Worm (Caenorhabditis elegans) whole organism, dauer: ENCODE data around the gene F32D8.4.

Experiments
- unc-62 ChIP-seq: sonication (generic microtip); optimal IDR thresholded peaks from 2 replicates; lab custom pipeline; 2017; ENCODE audit warnings: missing biosample characterization, missing genetic modification reagents, missing genetic modification characterization

Gene F32D8.4

DNA sequence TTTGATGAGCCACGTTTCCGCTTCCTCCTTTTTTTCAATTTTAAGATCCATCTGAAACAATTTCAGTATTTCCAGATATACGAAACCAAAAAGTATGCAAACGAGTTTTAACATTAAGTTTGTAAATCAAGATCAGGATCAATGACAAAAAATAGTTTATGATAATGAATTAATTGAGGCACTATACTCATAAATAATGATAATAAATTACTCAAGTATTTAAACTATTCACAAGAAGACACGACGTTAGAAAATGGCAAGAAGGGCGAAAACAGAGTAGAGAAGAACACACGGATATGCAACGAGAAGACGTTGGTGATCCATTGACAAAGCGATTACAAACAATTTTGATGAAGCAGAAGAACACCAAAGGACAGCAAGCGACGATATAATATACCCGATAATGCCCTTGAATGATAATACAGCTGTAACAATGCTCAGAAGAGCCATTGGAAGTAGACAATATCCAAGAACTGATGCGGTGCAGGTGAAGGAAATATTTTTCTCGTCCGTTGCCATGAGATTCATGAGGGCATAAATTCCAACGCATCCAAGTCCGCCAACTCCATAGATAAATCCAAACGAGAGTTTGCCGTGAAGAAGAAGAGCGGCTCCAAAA, at the start of gene F32D8.4:
TSS of gene F32D8.4 (minus strand) at position 51 of the 619 bp plus-strand sequence.
- TF ChIP-seq unc-62: no peak

DNA sequence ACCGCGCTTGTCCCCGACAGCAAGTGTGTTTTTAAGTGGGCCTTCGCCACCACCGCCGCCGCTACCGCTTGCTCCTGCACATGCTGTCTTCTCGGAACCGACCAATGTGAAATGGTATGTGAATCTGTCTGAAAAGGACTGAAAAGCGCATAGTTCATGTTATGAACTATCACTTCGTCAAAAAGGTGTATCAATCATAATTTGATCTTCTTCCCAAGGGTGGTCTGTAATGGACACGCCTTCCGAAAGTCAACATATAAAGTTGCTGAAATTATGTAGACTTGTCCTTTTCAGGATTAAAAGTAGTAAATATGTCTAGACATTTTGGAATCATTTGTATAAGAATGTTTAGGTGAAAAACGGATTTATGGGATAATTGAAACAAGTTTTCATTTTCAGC, 48.8 kb upstream of the F32D8.4 start, which contains the start of gene zip-9:
TSS of gene zip-9 (plus strand) at position 301 of the 400 bp plus-strand sequence.
- no peak for TF ChIP-seq unc-62

DNA sequence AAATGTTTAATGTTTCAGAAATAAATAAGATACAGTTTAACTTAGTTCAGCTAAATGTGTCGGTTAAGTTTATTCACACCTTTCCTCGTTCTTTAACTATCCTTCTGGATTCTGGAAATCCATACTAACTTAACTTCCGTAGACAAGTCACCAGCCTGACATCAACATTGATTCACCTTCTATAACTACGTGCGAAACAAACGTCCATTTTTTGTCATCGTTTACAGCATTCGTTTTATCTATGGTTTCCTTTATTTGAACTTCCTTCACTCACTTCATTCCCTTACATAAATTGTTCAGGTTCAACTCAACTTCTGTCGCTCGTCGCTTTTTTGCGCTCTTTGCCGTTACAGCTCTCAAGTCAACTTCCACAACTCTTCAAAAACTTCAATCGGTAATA, 47.8 kb upstream of the F32D8.4 start, which contains the start of gene F17C11.26:
TSS of gene F17C11.26 (plus strand) at position 301 of the 400 bp plus-strand sequence.
- TF ChIP-seq unc-62: no peak

DNA sequence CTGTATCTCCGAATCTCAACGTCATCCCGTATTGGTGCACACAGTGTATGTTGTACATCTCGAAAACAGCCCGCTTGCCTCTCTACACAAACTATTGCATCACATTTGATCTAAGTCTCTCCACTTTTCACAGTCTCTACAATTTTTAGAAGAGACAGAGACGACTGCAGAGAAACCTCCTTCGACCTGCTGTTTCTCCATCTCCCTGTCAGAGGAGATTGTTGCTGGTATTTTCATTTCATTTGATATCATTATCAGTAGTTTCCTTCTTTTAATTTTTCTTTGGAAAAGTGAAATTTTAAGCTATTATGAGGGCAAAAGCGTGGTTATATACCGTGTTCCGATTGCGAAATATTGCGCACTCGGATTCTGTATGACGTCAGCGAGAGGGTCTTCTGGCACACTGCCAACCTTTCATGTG, 47.2 kb upstream of the F32D8.4 start:
- no peak for TF ChIP-seq unc-62

DNA sequence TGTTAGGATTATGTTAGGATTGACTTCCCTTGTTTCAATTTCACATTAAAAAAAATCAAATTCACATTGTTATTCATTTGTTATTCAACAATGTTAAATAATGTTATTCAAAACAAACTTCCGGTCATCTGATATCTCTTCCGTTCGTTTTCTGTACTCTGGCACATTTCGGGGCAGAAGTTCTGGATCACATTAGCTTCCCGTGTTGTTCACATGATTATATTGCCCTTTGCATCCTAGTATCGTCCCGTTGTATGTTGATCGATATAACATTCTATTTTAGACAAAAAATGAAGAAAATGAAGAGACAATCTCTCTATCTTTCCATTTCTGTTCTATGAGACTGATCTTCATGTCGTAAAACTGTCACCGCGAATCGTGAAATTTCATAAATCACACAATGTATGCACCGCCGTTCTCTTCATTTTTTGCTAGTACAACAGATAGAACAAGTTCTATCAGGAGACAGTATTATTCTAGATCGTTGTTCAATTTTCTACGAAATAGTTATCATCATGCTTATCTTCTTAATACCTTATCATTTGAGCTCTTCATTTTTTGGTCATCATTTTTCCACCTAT, 46.7 kb upstream of the F32D8.4 start:
- TF ChIP-seq unc-62: no peak

DNA sequence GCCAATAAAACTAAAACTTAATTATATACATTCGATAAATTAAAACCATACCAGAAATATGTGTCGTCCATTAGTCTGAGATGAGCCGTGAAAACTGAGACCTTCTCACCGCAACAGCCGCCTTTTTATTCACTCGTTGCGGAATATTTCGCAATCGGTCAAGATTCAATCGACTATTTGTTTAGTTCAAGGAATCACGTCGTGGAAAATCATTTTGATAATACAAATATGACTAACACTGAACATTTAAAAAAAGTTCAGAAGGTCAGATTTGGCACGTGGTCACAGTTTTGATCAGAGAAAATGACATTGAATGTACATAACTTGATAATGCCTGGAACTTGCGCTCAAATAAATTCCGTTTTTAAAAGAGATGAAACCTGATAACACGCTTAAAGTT, 45.4 kb upstream of the F32D8.4 start, which contains the start of gene F17C11.11:
TSS of gene F17C11.11 (minus strand) at position 79 of the 400 bp plus-strand sequence.
- TF ChIP-seq unc-62: no peak

DNA sequence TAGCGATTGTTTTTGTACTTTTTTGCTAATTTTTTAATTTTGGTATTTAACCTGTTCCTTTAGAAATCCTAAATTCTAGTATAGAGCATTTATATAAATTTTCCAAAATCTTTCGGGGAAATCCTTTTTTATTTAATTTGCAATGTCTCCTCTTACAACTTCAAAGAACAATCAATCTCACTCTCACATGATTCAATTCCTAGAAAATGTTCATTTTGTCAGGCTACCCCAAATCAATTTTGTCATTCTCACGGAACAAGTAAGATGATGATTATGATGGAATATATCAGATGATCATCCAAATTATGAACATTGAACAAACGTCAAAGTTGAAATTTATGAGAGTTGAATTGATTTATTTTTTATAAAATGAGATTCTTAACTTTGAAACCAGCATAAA, 43.9 kb upstream of the F32D8.4 start:
- TF ChIP-seq unc-62: no peak

DNA sequence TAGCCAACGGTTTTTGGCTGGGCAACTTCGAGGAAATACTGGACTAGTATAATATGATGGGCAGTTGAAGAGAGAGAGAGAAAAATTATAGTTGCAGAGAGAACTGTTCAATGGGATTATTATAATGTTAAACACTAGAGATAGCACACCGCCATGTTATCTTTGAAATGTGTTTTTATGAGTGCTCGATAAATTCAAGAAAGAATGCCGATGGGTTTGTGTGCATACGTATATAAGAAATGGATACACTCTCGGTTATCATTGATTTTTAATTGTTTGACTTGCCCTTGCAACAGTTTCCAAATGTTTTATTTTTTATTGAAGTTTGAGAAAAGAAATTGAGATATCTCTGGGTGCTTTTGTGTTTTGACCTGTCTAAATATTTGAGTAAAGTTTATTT, 43.3 kb upstream of the F32D8.4 start, which contains the start of gene F17C11.12:
TSS of gene F17C11.12 (minus strand) at position 240 of the 400 bp plus-strand sequence.
- no peak for TF ChIP-seq unc-62

DNA sequence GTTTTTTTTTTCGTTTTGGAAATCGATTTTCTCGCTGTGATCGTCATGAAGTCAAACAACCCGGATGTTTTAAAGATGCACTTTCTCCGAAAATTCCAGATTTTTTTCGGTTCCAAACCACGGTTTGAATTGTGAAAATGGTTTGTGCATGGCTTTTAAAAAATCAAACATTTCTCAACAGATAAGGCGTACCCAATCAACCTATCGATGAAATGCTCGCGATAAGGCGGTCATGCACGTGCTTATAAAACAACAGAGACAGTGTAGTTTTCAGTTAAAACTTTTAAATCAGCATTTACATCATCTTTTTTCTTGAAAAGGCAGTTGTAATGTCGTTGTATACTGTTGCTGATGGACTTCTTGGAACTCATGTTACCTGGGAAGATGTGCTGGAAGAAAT, 39.1 kb upstream of the F32D8.4 start, which contains the start of gene F58B4.5:
TSS of gene F58B4.5 (plus strand) at position 283 of the 400 bp plus-strand sequence.
- no peak for TF ChIP-seq unc-62

DNA sequence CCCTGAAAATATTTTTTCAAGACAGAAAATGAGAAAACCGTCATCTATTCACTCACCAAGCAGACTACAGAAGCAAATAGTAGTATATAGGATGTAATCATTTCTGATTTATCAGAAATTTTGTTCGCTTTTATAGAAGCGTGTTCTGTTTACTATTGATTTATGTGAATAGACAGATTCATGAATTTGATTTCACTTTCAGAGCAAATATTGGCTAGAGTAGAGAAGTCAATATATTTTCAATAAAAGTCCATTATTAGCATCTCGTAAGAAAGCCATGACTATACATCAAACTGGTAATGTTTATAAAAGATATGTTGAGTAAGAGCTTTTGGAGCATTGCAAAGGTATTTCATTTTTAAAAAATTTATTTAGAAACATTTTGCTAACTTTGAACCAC, 37.8 kb upstream of the F32D8.4 start, which contains the start of gene scvp-1:
TSS of gene scvp-1 (minus strand) at position 101 of the 400 bp plus-strand sequence.
- TF ChIP-seq unc-62: no peak

DNA sequence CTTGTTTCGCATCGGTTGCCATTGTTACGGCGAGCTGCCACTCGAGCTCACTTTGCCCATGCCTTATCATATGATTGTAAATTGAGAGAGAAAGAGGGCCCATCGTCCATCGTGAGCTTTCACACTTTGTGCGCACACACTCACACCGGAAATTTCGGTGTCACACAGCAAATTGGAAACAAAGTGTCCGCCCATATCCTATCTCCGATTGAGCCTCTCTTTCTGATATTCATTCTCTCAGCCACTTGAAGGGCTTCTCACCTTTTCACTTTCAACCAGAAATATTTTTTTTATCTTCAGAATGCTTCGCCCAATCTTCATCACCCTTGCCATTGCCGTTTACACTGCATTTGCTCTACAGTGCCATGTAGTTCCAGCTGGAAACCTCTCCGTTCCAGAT, 36.2 kb upstream of the F32D8.4 start, which contains the start of gene F58B4.3:
TSS of gene F58B4.3 (plus strand) at position 301 of the 400 bp plus-strand sequence.
- TF ChIP-seq unc-62: no peak

DNA sequence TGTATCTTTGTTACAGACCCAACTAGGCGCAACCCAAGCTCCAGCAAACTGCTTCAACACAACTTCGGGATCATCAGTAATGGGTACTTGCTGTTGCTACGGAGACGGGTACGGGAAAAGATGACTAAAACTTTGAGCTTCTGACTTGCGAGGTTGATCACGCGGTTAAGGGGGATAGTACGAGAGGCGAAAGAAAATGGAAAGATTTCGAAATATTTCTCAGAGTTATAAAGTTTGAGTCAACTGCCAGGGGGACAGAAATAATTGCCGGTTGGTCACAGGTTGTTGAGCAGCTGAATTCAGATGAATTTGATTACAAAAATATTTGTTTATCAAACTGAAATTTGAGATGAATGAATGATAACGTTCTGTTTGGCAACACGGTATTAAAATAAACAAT, 32.3 kb upstream of the F32D8.4 start:
- TF ChIP-seq unc-62: no peak

DNA sequence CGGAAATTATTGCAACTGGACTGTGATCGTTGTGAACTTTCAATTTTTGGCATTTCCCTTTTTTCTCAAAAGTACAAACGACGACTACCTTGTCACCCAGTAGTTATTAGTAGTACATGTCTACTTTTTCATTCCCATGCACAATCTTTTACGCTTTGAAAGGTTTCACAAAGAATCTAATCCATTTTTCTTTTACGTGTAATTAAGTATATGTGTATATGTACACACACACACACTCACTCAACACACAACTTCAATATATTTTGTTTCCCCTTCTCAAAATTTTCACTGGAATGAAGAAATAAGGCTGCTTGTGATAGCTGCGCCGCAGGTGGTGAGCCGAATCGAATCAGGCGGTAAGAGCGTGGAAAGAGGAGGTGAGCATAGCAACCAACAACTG, 31.4 kb upstream of the F32D8.4 start, which contains the start of gene F58B4.6:
TSS of gene F58B4.6 (plus strand) at position 301 of the 400 bp plus-strand sequence.
- no peak for TF ChIP-seq unc-62

DNA sequence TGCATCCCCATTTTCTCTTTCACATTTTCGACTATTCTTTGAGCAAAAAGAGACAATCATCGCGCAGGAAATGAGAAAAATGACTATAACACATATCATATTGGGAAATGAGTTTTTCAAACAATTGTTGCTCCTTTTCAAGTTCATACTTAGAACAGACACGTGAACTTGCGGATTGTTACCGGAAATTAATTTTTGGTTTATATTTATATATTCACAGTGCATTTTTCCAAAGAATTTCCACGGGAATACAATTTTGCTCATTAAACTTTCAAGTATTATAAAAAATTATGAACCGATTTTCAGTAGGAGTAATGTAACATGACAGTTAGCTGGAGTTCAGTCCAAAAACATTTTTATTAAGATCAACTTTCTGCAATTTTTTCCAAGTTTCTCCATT, 29.9 kb upstream of the F32D8.4 start, which contains the start of gene F58B4.7:
TSS of gene F58B4.7 (minus strand) at position 101 of the 400 bp plus-strand sequence.
- no peak for TF ChIP-seq unc-62

DNA sequence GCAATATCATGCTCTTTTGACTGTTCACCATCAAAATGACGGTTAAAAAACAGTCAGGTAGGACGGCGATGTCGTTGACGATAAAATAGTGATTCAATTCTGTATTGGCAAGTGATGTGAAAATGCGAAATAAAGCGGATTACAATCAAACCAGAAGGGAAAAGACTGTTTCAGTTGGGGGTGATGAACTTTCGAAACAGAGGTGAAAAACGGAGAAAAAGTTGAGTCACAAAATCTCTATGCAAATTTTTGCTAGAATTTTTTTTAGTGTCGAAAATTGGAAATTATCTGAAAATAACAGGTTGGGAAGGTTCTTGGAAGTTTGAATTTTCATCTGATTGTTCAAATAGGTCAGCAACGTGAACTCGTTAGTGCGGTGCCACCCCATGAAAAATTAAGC, 28.4 kb upstream of the F32D8.4 start, which contains the start of gene nas-31:
TSS of gene nas-31 (minus strand) at position 101 of the 400 bp plus-strand sequence.
- no peak for TF ChIP-seq unc-62

DNA sequence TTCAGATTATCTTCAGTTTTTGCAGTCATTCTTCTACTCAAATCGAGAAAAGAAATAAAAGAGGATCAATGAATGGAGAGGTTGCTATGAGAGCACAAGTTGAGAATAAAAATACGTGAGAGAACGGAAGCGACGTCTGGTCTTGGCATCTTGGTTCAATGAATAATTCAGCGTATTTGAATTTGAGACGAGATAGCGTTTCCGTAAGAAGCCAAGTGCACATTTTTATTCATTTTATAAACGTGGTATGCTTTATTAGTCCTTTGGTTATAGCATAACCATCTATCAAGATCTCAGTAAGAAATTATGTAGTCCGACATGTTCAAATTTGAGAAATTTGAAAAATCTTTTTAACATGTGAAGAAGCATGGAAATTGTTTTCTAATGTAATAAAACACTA, 25.0 kb upstream of the F32D8.4 start, which contains the start of gene F58B4.2:
TSS of gene F58B4.2 (minus strand) at position 101 of the 400 bp plus-strand sequence.
- no peak for TF ChIP-seq unc-62

DNA sequence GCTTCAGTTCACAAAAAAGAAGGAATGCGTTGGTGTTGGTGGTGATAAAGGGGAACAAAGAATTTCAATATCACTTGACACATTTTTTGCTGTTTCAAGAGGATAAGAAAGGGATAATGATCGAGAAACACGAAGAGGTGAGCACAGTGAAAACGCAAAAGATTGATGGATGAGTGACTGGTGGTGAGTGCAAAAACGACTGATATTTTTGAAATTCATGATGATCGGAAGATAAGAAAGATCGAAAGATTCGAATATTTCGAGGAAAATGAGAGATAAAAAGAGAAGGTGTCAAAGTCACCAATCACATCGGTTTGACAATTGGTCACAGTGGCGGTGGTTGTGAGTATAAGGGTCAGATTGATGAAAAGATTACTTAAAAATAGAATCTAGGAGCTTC, 22.6 kb upstream of the F32D8.4 start:
- no peak for TF ChIP-seq unc-62
